Worm (Caenorhabditis elegans): ENCODE measurements around the gene T25D1.2.
"Not testable (repeated sequence)": the region's sequence is repeated elsewhere in the genome, so short reads cannot be mapped to it uniquely, and the experiment has no call there.

The T25D1.2 gene

ce11 chrX:16515265-16515664 lies at the start of gene T25D1.2:
T25D1.2 (plus strand) TSS chrX:16515565.
- TF ChIP-seq unc-62 (GFP tag; optimal IDR thresholded peaks at IDR 0.05), result not testable (repeated sequence)

- TF ChIP-seq unc-62 (GFP tag; optimal IDR thresholded peaks at IDR 0.05), result no peak
Observed at ce11 chrX:16466157-16466556, 49.2 kb upstream of the T25D1.2 start.

- no peak for TF ChIP-seq unc-62 (GFP tag; optimal IDR thresholded peaks at IDR 0.05)
Observed at ce11 chrX:16468845-16469244, 46.5 kb upstream of the T25D1.2 start.

ce11 chrX:16470758-16471157 lies 44.6 kb upstream of the T25D1.2 start, which contains the start of gene F38E9.1:
F38E9.1 (plus strand) TSS chrX:16471058.
- no peak for TF ChIP-seq unc-62 (GFP tag; optimal IDR thresholded peaks at IDR 0.05)

ce11 chrX:16480232-16480631 lies 35.1 kb upstream of the T25D1.2 start:
- no peak for TF ChIP-seq unc-62 (GFP tag; optimal IDR thresholded peaks at IDR 0.05)

- no peak for TF ChIP-seq unc-62 (GFP tag; optimal IDR thresholded peaks at IDR 0.05)
Observed at ce11 chrX:16481026-16481425, 34.3 kb upstream of the T25D1.2 start.

ce11 chrX:16482944-16483343 lies 32.4 kb upstream of the T25D1.2 start:
- no peak for TF ChIP-seq unc-62 (GFP tag; optimal IDR thresholded peaks at IDR 0.05)

ce11 chrX:16484043-16484442 lies 31.3 kb upstream of the T25D1.2 start:
- no peak for TF ChIP-seq unc-62 (GFP tag; optimal IDR thresholded peaks at IDR 0.05)

- no peak for TF ChIP-seq unc-62 (GFP tag; optimal IDR thresholded peaks at IDR 0.05)
Observed at ce11 chrX:16484681-16485080, 30.7 kb upstream of the T25D1.2 start.

- TF ChIP-seq unc-62 (GFP tag; optimal IDR thresholded peaks at IDR 0.05), result no peak
Observed at ce11 chrX:16485322-16485721, 30.0 kb upstream of the T25D1.2 start.

ce11 chrX:16487068-16487658 lies 28.2 kb upstream of the T25D1.2 start, which contains the start of gene cah-3:
cah-3 (plus strand) TSS chrX:16487481.
- no peak for TF ChIP-seq unc-62 (GFP tag; optimal IDR thresholded peaks at IDR 0.05)

ce11 chrX:16490753-16491152 lies 24.6 kb upstream of the T25D1.2 start:
- TF ChIP-seq unc-62 (GFP tag; optimal IDR thresholded peaks at IDR 0.05), result no peak

ce11 chrX:16494630-16495029 lies 20.7 kb upstream of the T25D1.2 start, which contains the start of gene K05G3.2:
K05G3.2 (plus strand) TSS chrX:16494930.
- no peak for TF ChIP-seq unc-62 (GFP tag; optimal IDR thresholded peaks at IDR 0.05)

ce11 chrX:16501032-16501431 lies 14.3 kb upstream of the T25D1.2 start, which contains the start of gene K05G3.1:
K05G3.1 (plus strand) TSS chrX:16501332.
- no peak for TF ChIP-seq unc-62 (GFP tag; optimal IDR thresholded peaks at IDR 0.05)

- no peak for TF ChIP-seq unc-62 (GFP tag; optimal IDR thresholded peaks at IDR 0.05)
Observed at ce11 chrX:16502997-16503396, 12.4 kb upstream of the T25D1.2 start.

ce11 chrX:16505348-16505747 lies 10.0 kb upstream of the T25D1.2 start, which contains the start of gene T25D1.3:
T25D1.3 (plus strand) TSS chrX:16505648.
- TF ChIP-seq unc-62 (GFP tag; optimal IDR thresholded peaks at IDR 0.05), result no peak

- TF ChIP-seq unc-62 (GFP tag; optimal IDR thresholded peaks at IDR 0.05), result no peak
Observed at ce11 chrX:16518771-16519170, 3.4 kb downstream of the T25D1.2 start.

- no peak for TF ChIP-seq unc-62 (GFP tag; optimal IDR thresholded peaks at IDR 0.05)
Observed at ce11 chrX:16519517-16519916, 4.2 kb downstream of the T25D1.2 start, which contains the start of gene T25D1.1. T25D1.1 (plus strand) TSS chrX:16519817.
